Worm (Caenorhabditis elegans): ENCODE data around the gene dlat-1.

The dlat-1 gene

ce11 chrV:14481987-14482386 lies 34.9 kb upstream of the dlat-1 start, which contains the start of gene R02D5.10:
Gene R02D5.10, plus strand, starts transcription at chrV:14482287.
- no peak for TF ChIP-seq mml-1 (tag; optimal IDR thresholded peaks at IDR 0.05)
- no peak for TF ChIP-seq lin-39 (tag; optimal IDR thresholded peaks at IDR 0.05)
- TF ChIP-seq skn-1 (tag; optimal IDR thresholded peaks at IDR 0.05): no peak
- TF ChIP-seq zag-1 (tag; optimal IDR thresholded peaks at IDR 0.05): no peak
- TF ChIP-seq eor-1 (tag; optimal IDR thresholded peaks at IDR 0.05): no peak
- no peak for TF ChIP-seq nhr-67 (tag; optimal IDR thresholded peaks at IDR 0.05)
- no peak for TF ChIP-seq nhr-43 (tag; optimal IDR thresholded peaks at IDR 0.05; ENCODE audit: poor library complexity, severe bottlenecking)
- no peak for TF ChIP-seq aly-2 (tag; optimal IDR thresholded peaks at IDR 0.05)
- no peak for TF ChIP-seq ceh-9 (tag; optimal IDR thresholded peaks at IDR 0.05)
- TF ChIP-seq ceh-28 (tag; optimal IDR thresholded peaks at IDR 0.05): no peak
- TF ChIP-seq sea-2 (GFP tag; optimal IDR thresholded peaks at IDR 0.05): no peak
- no peak for TF ChIP-seq nhr-23 (tag; optimal IDR thresholded peaks at IDR 0.05)
- TF ChIP-seq R02D3.7 (tag; optimal IDR thresholded peaks at IDR 0.05): no peak

DNA sequence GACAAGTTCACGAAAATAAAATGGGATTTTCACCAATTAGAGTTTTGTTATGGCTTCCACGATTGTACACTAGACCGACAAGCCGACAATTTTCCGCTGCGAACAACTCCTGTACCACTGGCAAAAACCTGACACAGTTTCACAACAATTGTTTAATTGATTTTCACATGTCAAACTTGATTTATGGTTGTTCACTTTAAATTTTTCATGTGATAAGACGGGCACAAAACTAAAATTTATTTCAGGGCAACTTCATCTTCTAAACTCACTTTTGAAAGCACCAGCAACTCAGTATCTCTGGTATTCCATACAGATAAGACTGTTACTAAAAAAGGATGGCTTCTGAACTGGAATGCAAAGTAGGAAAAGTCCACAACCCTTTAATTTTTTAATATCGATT lies 34.3 kb upstream of the dlat-1 start, which contains the start of gene R02D5.7:
TSS of gene R02D5.7 (minus strand) at position 101 of the 400 bp plus-strand sequence.
- TF ChIP-seq fkh-2 (tag; optimal IDR thresholded peaks at IDR 0.05): no peak
- TF ChIP-seq skn-1 (tag; optimal IDR thresholded peaks at IDR 0.05): no peak
- TF ChIP-seq ZK546.5 (tag; optimal IDR thresholded peaks at IDR 0.05): no peak
- TF ChIP-seq pqm-1 (tag; optimal IDR thresholded peaks at IDR 0.05): no peak
- no peak for TF ChIP-seq ceh-16 (tag; optimal IDR thresholded peaks at IDR 0.05)
- TF ChIP-seq elt-2 (tag; optimal IDR thresholded peaks at IDR 0.05): peak; percentile 8
- TF ChIP-seq nhr-23 (tag; optimal IDR thresholded peaks at IDR 0.05): no peak

DNA sequence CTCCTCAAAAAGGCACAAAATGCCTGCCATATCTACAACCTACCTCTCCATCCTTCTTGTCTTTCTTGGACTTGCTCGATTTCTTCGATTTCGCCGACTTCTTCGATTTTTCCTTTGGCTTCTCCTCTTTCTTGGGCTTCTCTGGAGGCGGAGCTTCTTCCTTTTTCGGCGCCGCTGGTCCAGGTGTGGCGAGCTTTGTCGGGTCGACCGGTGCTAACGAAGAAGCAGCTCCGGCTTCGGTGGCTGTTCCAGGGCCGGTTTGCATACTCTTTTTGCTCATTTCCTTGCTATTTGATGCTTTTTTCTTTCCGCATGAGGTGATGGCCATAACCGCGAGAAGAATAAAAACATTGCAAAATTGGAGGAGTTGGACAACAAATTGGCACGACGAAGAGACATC lies 33.4 kb upstream of the dlat-1 start:
- TF ChIP-seq nhr-43 (tag; optimal IDR thresholded peaks at IDR 0.05; ENCODE audit: poor library complexity, severe bottlenecking): no peak
- no peak for TF ChIP-seq nhr-77 (tag; optimal IDR thresholded peaks at IDR 0.05)
- no peak for TF ChIP-seq nhr-76 (tag; optimal IDR thresholded peaks at IDR 0.05)
- TF ChIP-seq ceh-28 (tag; optimal IDR thresholded peaks at IDR 0.05): no peak
- no peak for TF ChIP-seq fkh-2 (tag; optimal IDR thresholded peaks at IDR 0.05)
- TF ChIP-seq aly-2 (tag; optimal IDR thresholded peaks at IDR 0.05): no peak
- TF ChIP-seq nfya-1 (tag; optimal IDR thresholded peaks at IDR 0.05; ENCODE audit: insufficient read depth): no peak
- no peak for TF ChIP-seq R02D3.7 (tag; optimal IDR thresholded peaks at IDR 0.05)
- TF ChIP-seq skn-1 (tag; optimal IDR thresholded peaks at IDR 0.05): no peak
- no peak for TF ChIP-seq ama-1 (optimal IDR thresholded peaks at IDR 0.05)
- TF ChIP-seq ztf-11 (tag; optimal IDR thresholded peaks at IDR 0.05): no peak
- no peak for TF ChIP-seq unc-39 (tag; optimal IDR thresholded peaks at IDR 0.05)
- TF ChIP-seq fkh-10 (GFP tag; optimal IDR thresholded peaks at IDR 0.05): no peak
- TF ChIP-seq lin-15B (tag; optimal IDR thresholded peaks at IDR 0.05): no peak
- no peak for TF ChIP-seq jun-1 (tag; optimal IDR thresholded peaks at IDR 0.05)
- no peak for TF ChIP-seq nhr-25 (tag; optimal IDR thresholded peaks at IDR 0.05)
- no peak for TF ChIP-seq pha-4 (tag; optimal IDR thresholded peaks at IDR 0.05)

ce11 chrV:14478979-14479378 lies 31.9 kb upstream of the dlat-1 start, which contains the start of gene clec-55:
Gene clec-55, plus strand, starts transcription at chrV:14479279.
- no peak for TF ChIP-seq fos-1 (tag; optimal IDR thresholded peaks at IDR 0.05)
- no peak for TF ChIP-seq jun-1 (tag; optimal IDR thresholded peaks at IDR 0.05)
- peak; percentile 44 for TF ChIP-seq elt-2 (tag; optimal IDR thresholded peaks at IDR 0.05)
- TF ChIP-seq sea-2 (GFP tag; optimal IDR thresholded peaks at IDR 0.05): no peak
- no peak for TF ChIP-seq nhr-237 (tag; optimal IDR thresholded peaks at IDR 0.05)

DNA sequence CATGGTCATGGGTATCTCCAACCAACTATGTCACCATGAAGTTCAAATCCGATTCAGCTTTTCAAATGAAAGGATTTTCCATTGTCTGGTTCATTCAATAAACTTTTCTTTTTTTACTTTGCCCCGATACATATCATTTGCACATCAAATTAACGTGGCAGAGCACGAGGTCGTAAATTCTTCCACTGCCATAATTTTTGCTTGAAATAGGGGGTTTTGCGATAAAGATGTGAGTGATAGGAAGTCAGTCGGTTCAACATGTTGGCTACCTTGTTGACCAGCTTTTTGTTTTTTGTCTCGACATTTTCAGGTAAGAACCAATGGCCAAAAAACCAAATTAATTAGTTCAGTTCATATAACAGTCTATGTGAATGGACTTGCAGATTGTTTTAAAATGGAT lies 29.6 kb upstream of the dlat-1 start, which contains the start of gene clec-54:
TSS of gene clec-54 (plus strand) at position 224 of the 400 bp plus-strand sequence.
- TF ChIP-seq fkh-10 (GFP tag; optimal IDR thresholded peaks at IDR 0.05): no peak
- no peak for TF ChIP-seq egl-27 (tag; optimal IDR thresholded peaks at IDR 0.05)
- no peak for TF ChIP-seq ztf-4 (tag; optimal IDR thresholded peaks at IDR 0.05)
- no peak for TF ChIP-seq mdl-1 (tag; optimal IDR thresholded peaks at IDR 0.05)
- no peak for TF ChIP-seq elt-1 (tag; optimal IDR thresholded peaks at IDR 0.05)
- TF ChIP-seq pqm-1 (tag; optimal IDR thresholded peaks at IDR 0.05): peak; percentile 5
- peak; percentile 48 for TF ChIP-seq elt-2 (tag; optimal IDR thresholded peaks at IDR 0.05)
- no peak for TF ChIP-seq nhr-23 (tag; optimal IDR thresholded peaks at IDR 0.05)
